Fruit fly (Drosophila melanogaster): ENCODE measurements around the gene CG4229.
A peak's percentile ranks its signal among the peaks of the same experiment; 100 is the strongest.

CG4229 gene

dm6 chr3L:16571014-16571738 is 14.6 kb downstream of the CG4229 start (continued):
- TF ChIP-seq Fer3 (tag; optimal IDR thresholded peaks at IDR 0.05) (peak; percentile 67), CG31388 (GFP tag; optimal IDR thresholded peaks at IDR 0.05) (no peak), Hr3 (GFP tag; optimal IDR thresholded peaks at IDR 0.05) (peak; percentile 42), Tbp (GFP tag; optimal IDR thresholded peaks at IDR 0.05) (no peak), Dek (tag; optimal IDR thresholded peaks at IDR 0.05) (peak; percentile 56), CG17328 (GFP tag; IDR thresholded peaks at IDR 0.05) (0 out of 2 replicates have a peak, but pooled peaks have one; percentile 25), CG13775 (GFP tag; optimal IDR thresholded peaks at IDR 0.05) (peak; percentile 42), seq (GFP tag; IDR thresholded peaks at IDR 0.05) (peak; percentile 65), Rx (GFP tag; IDR thresholded peaks at IDR 0.05) (no peak), CG1832 (GFP tag; optimal IDR thresholded peaks at IDR 0.05) (no peak), hb (GFP tag; IDR thresholded peaks at IDR 0.05; ENCODE audit: partially characterized antibody) (no peak), hth (optimal IDR thresholded peaks at IDR 0.05) (no peak), twi (tag; optimal IDR thresholded peaks at IDR 0.05) (no peak), ttk (GFP tag; IDR thresholded peaks at IDR 0.05) (no peak), CG32767 (GFP tag; IDR thresholded peaks at IDR 0.05) (0 out of 2 replicates have a peak, but pooled peaks have one; percentile 33), CG11723 (GFP tag; optimal IDR thresholded peaks at IDR 0.05) (no peak), CG1529 (GFP tag; optimal IDR thresholded peaks at IDR 0.05) (no peak), slbo (GFP tag; IDR thresholded peaks at IDR 0.05) (peak; percentile 75), CG12942 (GFP tag; optimal IDR thresholded peaks at IDR 0.05) (peak; percentile 31), Hsf (GFP tag; optimal IDR thresholded peaks at IDR 0.05) (peak; percentile 68), CG18619 (GFP tag; optimal IDR thresholded peaks at IDR 0.05) (peak; percentile 28), Bteb2 (GFP tag; optimal IDR thresholded peaks at IDR 0.05) (peak; percentile 59), oc (tag; optimal IDR thresholded peaks at IDR 0.05) (no peak), CG12299 (tag; optimal IDR thresholded peaks at IDR 0.05) (peak; percentile 51), Ets97D (GFP tag; optimal IDR thresholded peaks at IDR 0.05) (no peak), fd96Cb (tag; optimal IDR thresholded peaks at IDR 0.05) (no peak), row (GFP tag; IDR thresholded peaks at IDR 0.05) (peak; percentile 75), CG4854 (GFP tag; optimal IDR thresholded peaks at IDR 0.05) (peak; percentile 18), bigmax (GFP tag; optimal IDR thresholded peaks at IDR 0.05) (no peak), Sin3A (optimal IDR thresholded peaks at IDR 0.05) (no peak), CG7928 (GFP tag; optimal IDR thresholded peaks at IDR 0.05) (no peak), CG9215 (GFP tag; IDR thresholded peaks at IDR 0.05) (no peak), Stat92E (GFP tag; optimal IDR thresholded peaks at IDR 0.05) (no peak), vnd (GFP tag; IDR thresholded peaks at IDR 0.05; ENCODE audit: partially characterized antibody) (no peak), psq (GFP tag; optimal IDR thresholded peaks at IDR 0.05) (no peak), Jarid2 (GFP tag; optimal IDR thresholded peaks at IDR 0.05) (no peak), CG12391 (tag; optimal IDR thresholded peaks at IDR 0.05) (peak; percentile 60), Rfx (GFP tag; IDR thresholded peaks at IDR 0.05) (peak; percentile 85), crc (GFP tag; optimal IDR thresholded peaks at IDR 0.05) (peak; percentile 26), CG10543 (GFP tag; optimal IDR thresholded peaks at IDR 0.05) (no peak), Nf-YA (GFP tag; IDR thresholded peaks at IDR 0.05) (peak; percentile 26; the same call in 1 of the 2 replicates), CG2116 (GFP tag; optimal IDR thresholded peaks at IDR 0.05) (no peak), CTCF (GFP tag; optimal IDR thresholded peaks at IDR 0.05) (no peak), salm (tag; optimal IDR thresholded peaks at IDR 0.05) (no peak), CG1647 (GFP tag; optimal IDR thresholded peaks at IDR 0.05) (peak; percentile 49), CG2120 (GFP tag; optimal IDR thresholded peaks at IDR 0.05) (peak; percentile 82), CG13424 (tag; optimal IDR thresholded peaks at IDR 0.05) (peak; percentile 42), CG7987 (GFP tag; optimal IDR thresholded peaks at IDR 0.05) (no peak), CG13624 (GFP tag; optimal IDR thresholded peaks at IDR 0.05) (peak; percentile 61), Camta (GFP tag; optimal IDR thresholded peaks at IDR 0.05) (peak; percentile 17), CG17568 (GFP tag; optimal IDR thresholded peaks at IDR 0.05) (peak; percentile 46)
